Worm (Caenorhabditis elegans): ENCODE measurements around the gene T20D3.6.

- TF ChIP-seq klf-2 (GFP tag; conservative IDR thresholded peaks at IDR 0.05) (no peak), ref-1 (GFP tag; conservative IDR thresholded peaks at IDR 0.05) (no peak), flt-1 (GFP tag; IDR thresholded peaks at IDR 0.05) (no peak), med-1 (GFP tag; optimal IDR thresholded peaks at IDR 0.05; ENCODE audit: insufficient read depth) (no peak), ztf-23 (GFP tag; IDR thresholded peaks at IDR 0.05) (no peak), tab-1 (GFP tag; IDR thresholded peaks at IDR 0.05) (no peak)
These were observed 42.0 kb upstream of the T20D3.6 start, which contains the start of gene C10C5.5 for ce11 chrIV:9381136-9381535.

Data from whole organism, midembryonic.